Worm (Caenorhabditis elegans) whole organism, young adult: ENCODE results near the gene tmem-138.

Experiments
- B0261.1 ChIP-seq: sonication (generic microtip); optimal IDR thresholded peaks from 2 replicates; lab custom pipeline; 2016; ENCODE audit warnings: mild to moderate bottlenecking, missing genetic modification characterization, moderate library complexity, missing compliant biosample characterization
- B0336.3 ChIP-seq: fragments of 200-800 bp; sonication (Bioruptor generic); IDR thresholded peaks from 2 replicates; pipeline ENCODE4 v1.3.6; 2022; ENCODE audit warnings: missing genetic modification characterization, missing compliant biosample characterization
- D2030.7 ChIP-seq: fragments of 200-800 bp; sonication (Bioruptor generic); IDR thresholded peaks from 2 replicates; pipeline ENCODE4 v1.3.6; 2022; ENCODE audit warnings: missing genetic modification reagents, missing genetic modification characterization, missing compliant biosample characterization
- F10E7.11 ChIP-seq: sonication (generic microtip); optimal IDR thresholded peaks from 2 replicates; lab custom pipeline; 2017; ENCODE audit warnings: mild to moderate bottlenecking, missing genetic modification characterization, moderate library complexity, missing compliant biosample characterization
- F33H1.4 ChIP-seq: fragments of 200-800 bp; sonication (Bioruptor generic); IDR thresholded peaks from 2 replicates; pipeline ENCODE4 v1.3.6; 2022; ENCODE audit warnings: missing genetic modification reagents, missing genetic modification characterization, missing compliant biosample characterization
- F39B2.1 ChIP-seq: fragments of 200-800 bp; sonication (Bioruptor generic); IDR thresholded peaks from 2 replicates; pipeline ENCODE4 v1.3.6; 2022; ENCODE audit warnings: missing genetic modification reagents, missing genetic modification characterization, missing compliant biosample characterization
- F49E8.2 ChIP-seq: sonication (generic microtip); optimal IDR thresholded peaks from 3 replicates; lab custom pipeline; 2017; ENCODE audit warnings: missing genetic modification characterization, mild to moderate bottlenecking, missing compliant biosample characterization, antibody characterized with exemption, moderate library complexity; ENCODE audit not compliant: insufficient read depth
- F55B11.4 ChIP-seq: sonication (generic microtip); optimal IDR thresholded peaks from 2 replicates; lab custom pipeline; 2016; ENCODE audit warnings: missing compliant biosample characterization, missing genetic modification characterization, borderline replicate concordance; ENCODE audit not compliant: insufficient read depth
- Y53F4B.3 ChIP-seq: fragments of 200-800 bp; sonication (Bioruptor generic); IDR thresholded peaks from 2 replicates; pipeline ENCODE4 v1.3.6; 2022; ENCODE audit warnings: missing genetic modification reagents, missing genetic modification characterization, missing compliant biosample characterization
- Y56A3A.18 ChIP-seq: fragments of 200-800 bp; sonication (Bioruptor generic); IDR thresholded peaks from 2 replicates; pipeline ENCODE4 v1.3.6; 2022; ENCODE audit warnings: missing genetic modification reagents, missing genetic modification characterization, missing compliant biosample characterization
- Y79H2A.3 ChIP-seq: fragments of 200-800 bp; sonication (Bioruptor generic); conservative IDR thresholded peaks from 2 replicates; pipeline ENCODE4 v1.3.6; 2022; ENCODE audit warnings: missing genetic modification reagents, missing genetic modification characterization, missing compliant biosample characterization
- Y95B8A.8 ChIP-seq: fragments of 200-800 bp; sonication (Bioruptor generic); IDR thresholded peaks from 2 replicates; pipeline ENCODE4 v1.3.6; 2022; ENCODE audit warnings: missing genetic modification reagents, missing genetic modification characterization, missing compliant biosample characterization
- ZK185.1 ChIP-seq: sonication (generic microtip); optimal IDR thresholded peaks from 2 replicates; lab custom pipeline; 2016; ENCODE audit warnings: mild to moderate bottlenecking, missing genetic modification characterization, missing compliant biosample characterization; ENCODE audit not compliant: poor library complexity, severe bottlenecking
- ama-1 ChIP-seq, 3 experiments: fragments of 150-350 bp in 1 of 3; sonication (generic microtip) in 2 of 3; optimal IDR thresholded peaks; 2 replicates each; lab custom pipeline; 2014 to 2018; ENCODE audit warnings: missing biosample characterization in 2 of 3, missing genetic modification characterization in 2 of 3, missing genetic modification reagents in 2 of 3
- aptf-2 ChIP-seq: fragments of 200-800 bp; sonication (Bioruptor generic); conservative IDR thresholded peaks from 2 replicates; pipeline ENCODE4 v1.3.6; 2022; ENCODE audit warnings: missing genetic modification reagents, missing genetic modification characterization, missing compliant biosample characterization
- bed-1 ChIP-seq: fragments of 200-800 bp; sonication (Bioruptor generic); IDR thresholded peaks from 2 replicates; pipeline ENCODE4 v1.3.6; 2022; ENCODE audit warnings: missing genetic modification reagents, missing genetic modification characterization, missing compliant biosample characterization
- ccch-3 ChIP-seq: fragments of 200-800 bp; sonication (Bioruptor generic); optimal IDR thresholded peaks from 2 replicates; lab custom pipeline; 2018; ENCODE audit warnings: mild to moderate bottlenecking, missing genetic modification characterization, missing compliant biosample characterization
- ceh-100 ChIP-seq: fragments of 200-800 bp; sonication (Bioruptor generic); IDR thresholded peaks from 2 replicates; pipeline ENCODE4 v1.3.6; 2022; ENCODE audit warnings: missing genetic modification reagents, missing genetic modification characterization, missing compliant biosample characterization
- ceh-58 ChIP-seq: fragments of 200-800 bp; sonication (Bioruptor generic); IDR thresholded peaks from 2 replicates; pipeline ENCODE4 v1.3.6; 2022; ENCODE audit warnings: missing genetic modification characterization, missing compliant biosample characterization
- chd-7 ChIP-seq: sonication (generic microtip); optimal IDR thresholded peaks from 2 replicates; lab custom pipeline; 2016; ENCODE audit warnings: mild to moderate bottlenecking, missing genetic modification characterization, moderate library complexity, missing compliant biosample characterization
- dpff-1 ChIP-seq: sonication (generic microtip); optimal IDR thresholded peaks from 2 replicates; lab custom pipeline; 2017; ENCODE audit warnings: mild to moderate bottlenecking, missing genetic modification characterization, missing compliant biosample characterization
- dpl-1 ChIP-seq: fragments of 150-350 bp; optimal IDR thresholded peaks from 2 replicates; lab custom pipeline; 2014; ENCODE audit warnings: missing biosample characterization, missing genetic modification reagents, missing genetic modification characterization
- ets-4 ChIP-seq: fragments of 200-800 bp; sonication (Bioruptor generic); optimal IDR thresholded peaks from 2 replicates; lab custom pipeline; 2018; ENCODE audit warnings: mild to moderate bottlenecking, missing genetic modification characterization, missing compliant biosample characterization
- fkh-3 ChIP-seq: sonication (generic microtip); optimal IDR thresholded peaks from 2 replicates; lab custom pipeline; 2016; ENCODE audit warnings: mild to moderate bottlenecking, missing genetic modification characterization, missing compliant biosample characterization
- him-1 ChIP-seq: sonication (generic microtip); optimal IDR thresholded peaks from 2 replicates; lab custom pipeline; 2016; ENCODE audit warnings: missing genotype, missing genetic modification reagents, missing genetic modification characterization, missing compliant biosample characterization
- hlh-26 ChIP-seq: fragments of 200-800 bp; sonication (Bioruptor generic); conservative IDR thresholded peaks from 2 replicates; pipeline ENCODE4 v1.3.6; 2022; ENCODE audit warnings: missing genetic modification reagents, missing genetic modification characterization, missing compliant biosample characterization
- hmg-20 ChIP-seq: fragments of 200-800 bp; sonication (Bioruptor generic); IDR thresholded peaks from 2 replicates; pipeline ENCODE4 v1.3.6; 2022; ENCODE audit warnings: missing genetic modification reagents, missing genetic modification characterization, missing compliant biosample characterization
- lag-1 ChIP-seq: fragments of 200-800 bp; sonication (Bioruptor generic); IDR thresholded peaks from 2 replicates; pipeline ENCODE4 v1.3.6; 2022; ENCODE audit warnings: missing genetic modification reagents, missing genetic modification characterization, missing compliant biosample characterization
- let-526 ChIP-seq: fragments of 200-800 bp; sonication (Bioruptor generic); IDR thresholded peaks from 2 replicates; pipeline ENCODE4 v1.3.6; 2022; ENCODE audit warnings: missing genetic modification reagents, missing genetic modification characterization, missing compliant biosample characterization
- lin-26 ChIP-seq: fragments of 200-800 bp; sonication (Bioruptor generic); IDR thresholded peaks from 2 replicates; pipeline ENCODE4 v1.3.6; 2022; ENCODE audit warnings: missing genetic modification reagents, missing genetic modification characterization, missing compliant biosample characterization
- lin-40 ChIP-seq: sonication (generic microtip); optimal IDR thresholded peaks from 2 replicates; lab custom pipeline; 2016; ENCODE audit warnings: missing genetic modification characterization, mild to moderate bottlenecking, missing compliant biosample characterization, missing genotype, missing genetic modification reagents
- lir-1 ChIP-seq: fragments of 200-800 bp; sonication (Bioruptor generic); conservative IDR thresholded peaks from 2 replicates; pipeline ENCODE4 v1.3.6; 2022; ENCODE audit warnings: missing genetic modification reagents, missing genetic modification characterization, missing compliant biosample characterization
- lsy-27 ChIP-seq: sonication (generic microtip); optimal IDR thresholded peaks from 2 replicates; lab custom pipeline; 2017; ENCODE audit warnings: missing genetic modification characterization, mild to moderate bottlenecking, missing compliant biosample characterization, antibody characterized with exemption, missing genotype, borderline replicate concordance; ENCODE audit not compliant: insufficient read depth
- mel-28 ChIP-seq: sonication (generic microtip); optimal IDR thresholded peaks from 2 replicates; lab custom pipeline; 2016; ENCODE audit warnings: borderline replicate concordance, mild to moderate bottlenecking, missing genetic modification characterization, missing compliant biosample characterization
- nfyb-1 ChIP-seq: fragments of 200-800 bp; sonication (Bioruptor generic); IDR thresholded peaks from 2 replicates; pipeline ENCODE4 v1.3.6; 2022; ENCODE audit warnings: missing genetic modification reagents, missing genetic modification characterization, missing compliant biosample characterization
- nhr-27 ChIP-seq: fragments of 200-800 bp; sonication (Bioruptor generic); optimal IDR thresholded peaks from 2 replicates; lab custom pipeline; 2018; ENCODE audit warnings: mild to moderate bottlenecking, missing genetic modification characterization, moderate library complexity, missing compliant biosample characterization
- pha-4 ChIP-seq: fragments of 150-350 bp; sonication (generic microtip); optimal IDR thresholded peaks from 2 replicates; lab custom pipeline; 2014; ENCODE audit warnings: missing biosample characterization, missing genetic modification reagents, missing genetic modification characterization
- sdz-38 ChIP-seq: sonication (generic microtip); optimal IDR thresholded peaks from 2 replicates; lab custom pipeline; 2016; ENCODE audit warnings: missing genotype, missing genetic modification characterization, missing compliant biosample characterization
- snpc-1.1 ChIP-seq: sonication (generic microtip); optimal IDR thresholded peaks from 2 replicates; lab custom pipeline; 2017; ENCODE audit warnings: missing genetic modification characterization, mild to moderate bottlenecking, missing compliant biosample characterization, antibody characterized with exemption, moderate library complexity, missing genotype, missing genetic modification reagents; ENCODE audit not compliant: insufficient read depth
- snpc-1.3 ChIP-seq: sonication (generic microtip); optimal IDR thresholded peaks from 2 replicates; lab custom pipeline; 2017; ENCODE audit warnings: missing genetic modification characterization, mild to moderate bottlenecking, missing compliant biosample characterization, antibody characterized with exemption, moderate library complexity, missing genotype, missing genetic modification reagents; ENCODE audit not compliant: insufficient read depth
- snpc-4 ChIP-seq, 5 experiments: fragments of 150-350 bp in 1 of 5; sonication (generic microtip) in 4 of 5; optimal IDR thresholded peaks; 2 replicates each; lab custom pipeline; 2014 to 2018; ENCODE audit warnings: missing genetic modification characterization in 5 of 5, missing biosample characterization in 3 of 5, antibody characterized with exemption in 2 of 5, mild to moderate bottlenecking in 2 of 5, missing compliant biosample characterization in 2 of 5, missing genotype in 2 of 5, moderate library complexity in 2 of 5, missing genetic modification reagents in 1 of 5
- tbp1 ChIP-seq: fragments of 200-800 bp; sonication (Bioruptor generic); optimal IDR thresholded peaks from 2 replicates; lab custom pipeline; 2018; ENCODE audit warnings: mild to moderate bottlenecking, missing genetic modification characterization, missing compliant biosample characterization
- unc-130 ChIP-seq: sonication (generic microtip); optimal IDR thresholded peaks from 2 replicates; lab custom pipeline; 2016; ENCODE audit warnings: missing genetic modification reagents, missing genetic modification characterization, missing compliant biosample characterization
- unc-62 ChIP-seq: fragments of 150-350 bp; optimal IDR thresholded peaks from 2 replicates; lab custom pipeline; 2014; ENCODE audit warnings: missing biosample characterization, missing genetic modification reagents, missing genetic modification characterization
- ztf-26 ChIP-seq: sonication (generic microtip); optimal IDR thresholded peaks from 2 replicates; lab custom pipeline; 2017; ENCODE audit warnings: missing genetic modification characterization, missing compliant biosample characterization
- ztf-6 ChIP-seq: fragments of 200-800 bp; sonication (Bioruptor generic); IDR thresholded peaks from 2 replicates; pipeline ENCODE4 v1.3.6; 2022; ENCODE audit warnings: missing genetic modification reagents, missing genetic modification characterization, missing compliant biosample characterization

The tmem-138 gene

DNA sequence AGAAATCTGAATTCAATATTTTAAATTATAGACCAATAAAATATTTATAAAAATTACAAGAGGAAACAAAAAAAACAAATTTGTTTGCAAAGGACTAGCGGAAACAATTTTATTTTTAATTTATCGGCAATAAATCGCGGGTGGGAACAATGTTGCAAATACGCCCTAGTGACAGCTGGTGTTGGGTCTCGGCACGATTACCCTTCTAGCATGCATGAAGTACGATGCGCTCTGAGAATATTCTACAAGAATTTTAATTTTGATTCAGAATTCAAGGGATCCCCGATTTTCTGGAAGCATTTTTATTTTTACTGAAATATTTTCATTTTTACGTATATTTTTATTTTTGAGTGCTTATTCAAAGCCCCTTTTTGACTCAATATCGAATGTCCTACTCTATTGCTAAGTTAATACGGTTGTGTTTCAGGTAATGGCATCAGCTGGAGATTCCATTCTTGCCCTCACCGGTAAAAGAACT is 27.9 kb downstream of the tmem-138 start, which contains the start of the genes mig-5 and cct-1 (continued):
- peak; percentile 64; the same call in 1 of the 2 replicates for TF ChIP-seq D2030.7 (GFP tag; lab: Robert Waterston, UW)
- TF ChIP-seq dpff-1 (tag; lab: Kevin White, UChicago), result no peak
- no peak for TF ChIP-seq ceh-58 (GFP tag; lab: Robert Waterston, UW)
- no peak for TF ChIP-seq F10E7.11 (tag; lab: Kevin White, UChicago)
- TF ChIP-seq dpl-1 (GFP tag; lab: Kevin White, UChicago), result peak; percentile 53
- TF ChIP-seq pha-4, result peak; percentile 86
- no peak for TF ChIP-seq fkh-3 (tag; lab: Kevin White, UChicago)
- TF ChIP-seq F33H1.4, result peak; percentile 100
- TF ChIP-seq B0261.1 (tag; lab: Kevin White, UChicago), result no peak
- TF ChIP-seq lin-40, result peak; percentile 96
- TF ChIP-seq hlh-26 (GFP tag; lab: Robert Waterston, UW), result no peak
- peak; percentile 74 for TF ChIP-seq ztf-26
- no peak for TF ChIP-seq mel-28 (tag; lab: Kevin White, UChicago)
- TF ChIP-seq Y79H2A.3, result no peak
- no peak for TF ChIP-seq aptf-2
- TF ChIP-seq lsy-27 (tag; lab: Kevin White, UChicago), result no peak
- peak; percentile 54 for TF ChIP-seq him-1
- peak; percentile 74 for TF ChIP-seq lir-1
- no peak for TF ChIP-seq lag-1 (GFP tag; lab: Robert Waterston, UW)
- TF ChIP-seq ama-1 (optimal IDR thresholded peaks at IDR 0.05; lab: Kevin White, UChicago), result no peak
- TF ChIP-seq ama-1 (GFP tag; optimal IDR thresholded peaks at IDR 0.05; lab: Kevin White, UChicago), result no peak
- peak; percentile 74; the same call in 1 of the 2 replicates for TF ChIP-seq Y95B8A.8
- TF ChIP-seq chd-7 (tag; lab: Kevin White, UChicago), result peak; percentile 7
- TF ChIP-seq F39B2.1 (GFP tag; lab: Robert Waterston, UW), result no peak
- no peak for TF ChIP-seq F55B11.4
- no peak for TF ChIP-seq ztf-6 (GFP tag; lab: Robert Waterston, UW)
- no peak for TF ChIP-seq Y53F4B.3 (GFP tag; lab: Robert Waterston, UW)
- no peak for TF ChIP-seq sdz-38 (tag; lab: Kevin White, UChicago)
- peak; percentile 67 for TF ChIP-seq unc-130 (GFP tag; lab: Kevin White, UChicago)
- peak; percentile 0 for TF ChIP-seq snpc-1.1
- peak; percentile 96 for TF ChIP-seq ZK185.1 (tag; lab: Kevin White, UChicago)
- no peak for TF ChIP-seq ets-4 (GFP tag; lab: Kevin White, UChicago)
- peak; percentile 72 for TF ChIP-seq tbp1 (GFP tag; lab: Kevin White, UChicago)
- TF ChIP-seq unc-62 (GFP tag; lab: Kevin White, UChicago), result no peak
- no peak for TF ChIP-seq lin-26 (GFP tag; lab: Robert Waterston, UW)
- no peak for TF ChIP-seq bed-1
- TF ChIP-seq hmg-20 (GFP tag; lab: Robert Waterston, UW), result peak; percentile 73; the same call in 1 of the 2 replicates
- TF ChIP-seq ccch-3 (GFP tag; lab: Kevin White, UChicago), result no peak
- peak; percentile 57 for TF ChIP-seq snpc-4 (GFP tag; optimal IDR thresholded peaks at IDR 0.05; lab: Kevin White, UChicago)
- TF ChIP-seq snpc-4 (tag; optimal IDR thresholded peaks at IDR 0.05; lab: Kevin White, UChicago), result peak; percentile 75 to 83 (median 76)
- TF ChIP-seq ceh-100 (GFP tag; lab: Robert Waterston, UW), result peak; percentile 82
- TF ChIP-seq F49E8.2 (tag; lab: Kevin White, UChicago), result peak; percentile 70
- peak; percentile 62 for TF ChIP-seq snpc-1.3 (tag; lab: Kevin White, UChicago)
- peak; percentile 64; the same call in 1 of the 2 replicates for TF ChIP-seq let-526 (GFP tag; lab: Robert Waterston, UW)
- peak; percentile 96 for TF ChIP-seq nfyb-1 (GFP tag; lab: Robert Waterston, UW)
- peak; percentile 79 for TF ChIP-seq B0336.3 (GFP tag; lab: Robert Waterston, UW)
- TF ChIP-seq Y56A3A.18, result peak; percentile 86; the same call in 1 of the 2 replicates
- TF ChIP-seq nhr-27, result no peak
